Worm (Caenorhabditis elegans) whole organism, L2 larva: ENCODE measurements around the gene irld-22.

ENCODE experiments used
- lin-39 ChIP-seq: fragments of 150-350 bp; optimal IDR thresholded peaks from 2 replicates; lab custom pipeline; 2014; ENCODE audit warnings: missing biosample characterization, missing genetic modification reagents, missing genetic modification characterization
- nhr-11 ChIP-seq: fragments of 150-350 bp; optimal IDR thresholded peaks from 2 replicates; lab custom pipeline; 2014; ENCODE audit warnings: missing biosample characterization, missing genetic modification characterization
- nhr-77 ChIP-seq: fragments of 150-350 bp; optimal IDR thresholded peaks from 2 replicates; lab custom pipeline; 2014; ENCODE audit warnings: missing biosample characterization, missing genetic modification characterization

DNA sequence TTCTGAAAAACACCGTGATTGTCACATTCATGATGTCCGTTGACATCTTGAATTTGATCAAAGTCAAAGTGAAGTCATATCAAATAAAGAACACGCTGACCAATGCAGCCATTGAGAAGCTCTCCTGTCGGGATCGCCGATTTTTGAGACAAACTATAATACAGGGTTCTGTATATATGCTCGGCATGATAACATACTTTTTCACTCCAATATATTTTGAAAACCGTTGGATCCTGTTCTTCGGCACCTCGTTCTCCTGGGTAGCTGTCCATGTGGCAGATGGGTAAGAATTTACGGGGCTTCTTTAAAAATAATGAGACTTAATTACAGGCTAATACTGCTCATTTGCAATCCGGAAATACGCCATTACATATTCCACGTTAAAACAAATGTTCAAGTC lies 22.5 kb upstream of the irld-22 start:
- TF ChIP-seq nhr-11 (tag; lab: Kevin White, UChicago), result no peak
- TF ChIP-seq lin-39 (tag; lab: Kevin White, UChicago), result no peak
- no peak for TF ChIP-seq nhr-77 (tag; lab: Kevin White, UChicago)
